Worm (Caenorhabditis elegans) whole organism, L1 larva: Measurements from ENCODE around the gene Y22D7AL.11.

Experiments used
- elt-2 ChIP-seq: sonication (generic microtip); optimal IDR thresholded peaks from 2 replicates; lab custom pipeline; 2016; ENCODE audit warnings: missing genetic modification characterization, mild to moderate bottlenecking, inconsistent platforms, missing compliant biosample characterization, missing genetic modification reagents
- elt-3 ChIP-seq, 6 experiments: fragments of 150-350 bp in 1 of 6; sonication (generic microtip); optimal IDR thresholded peaks; 2 replicates each; lab custom pipeline; 2017 to 2018; ENCODE audit warnings: missing biosample characterization in 6 of 6, missing genetic modification characterization in 6 of 6, inconsistent platforms in 1 of 6
- lsy-2 ChIP-seq, 2 experiments: fragments of 150-350 bp; optimal IDR thresholded peaks; 2 replicates each; lab custom pipeline; 2014; ENCODE audit warnings: missing biosample characterization in 2 of 2, missing genetic modification characterization in 2 of 2
- mef-2 ChIP-seq: fragments of 150-350 bp; optimal IDR thresholded peaks from 2 replicates; lab custom pipeline; 2014; ENCODE audit warnings: missing biosample characterization, missing genetic modification characterization
- unc-62 ChIP-seq: fragments of 150-350 bp; optimal IDR thresholded peaks from 2 replicates; lab custom pipeline; 2014; ENCODE audit warnings: missing biosample characterization, missing genetic modification reagents, missing genetic modification characterization
- zip-4 ChIP-seq: fragments of 200-800 bp; sonication (Bioruptor generic); optimal IDR thresholded peaks from 2 replicates; lab custom pipeline; 2018; ENCODE audit warnings: mild to moderate bottlenecking, missing genetic modification characterization, moderate library complexity, missing compliant biosample characterization
- ztf-11 ChIP-seq, 2 experiments: sonication (generic microtip); optimal IDR thresholded peaks; 2 replicates each; lab custom pipeline; 2016 to 2017; ENCODE audit warnings: missing genetic modification characterization in 2 of 2, missing biosample characterization in 1 of 2, missing compliant biosample characterization in 1 of 2

DNA sequence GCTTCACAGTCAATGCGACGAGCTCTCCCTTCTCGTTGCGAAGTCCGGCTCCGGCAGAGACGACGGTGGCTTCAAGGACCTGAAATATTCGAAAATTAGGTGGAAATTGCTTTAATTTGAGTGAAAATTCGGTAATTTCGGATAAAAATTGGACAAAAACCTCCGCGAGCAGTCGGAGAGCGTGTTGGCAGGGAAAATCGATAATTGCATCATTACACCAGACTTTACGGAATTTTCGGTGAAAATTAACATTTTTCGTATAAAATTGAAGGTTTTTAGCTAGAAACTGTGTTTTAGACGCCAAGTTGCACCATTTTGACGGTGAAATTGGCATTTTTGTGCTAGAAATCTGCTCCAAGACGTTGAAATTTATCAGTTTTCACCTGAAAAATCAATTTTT, 15.9 kb downstream of the Y22D7AL.11 start:
- TF ChIP-seq lsy-2 (tag; optimal IDR thresholded peaks at IDR 0.05; lab: Kevin White, UChicago) (no peak), zip-4 (GFP tag; lab: Kevin White, UChicago) (no peak), elt-3 (tag; optimal IDR thresholded peaks at IDR 0.05; lab: Kevin White, UChicago) (no peak), elt-2 (no peak), ztf-11 (tag; optimal IDR thresholded peaks at IDR 0.05; lab: Kevin White, UChicago) (no peak), unc-62 (GFP tag; lab: Kevin White, UChicago) (no peak), mef-2 (tag; lab: Kevin White, UChicago) (no peak)
